Worm (Caenorhabditis elegans) whole organism, young adult: Measurements from ENCODE around the gene T28F12.1.
"Not testable (repeated sequence)": the region's sequence is repeated elsewhere in the genome, so short reads cannot be mapped to it uniquely, and the experiment has no call there.

Experiments
- F49E8.2 ChIP-seq: sonication (generic microtip); optimal IDR thresholded peaks from 3 replicates; lab custom pipeline; 2017; ENCODE audit warnings: missing genetic modification characterization, mild to moderate bottlenecking, missing compliant biosample characterization, antibody characterized with exemption, moderate library complexity; ENCODE audit not compliant: insufficient read depth
- Y79H2A.3 ChIP-seq: fragments of 200-800 bp; sonication (Bioruptor generic); conservative IDR thresholded peaks from 2 replicates; pipeline ENCODE4 v1.3.6; 2022; ENCODE audit warnings: missing genetic modification reagents, missing genetic modification characterization, missing compliant biosample characterization
- lin-26 ChIP-seq: fragments of 200-800 bp; sonication (Bioruptor generic); IDR thresholded peaks from 2 replicates; pipeline ENCODE4 v1.3.6; 2022; ENCODE audit warnings: missing genetic modification reagents, missing genetic modification characterization, missing compliant biosample characterization
- nfya-1 ChIP-seq: sonication (generic microtip); optimal IDR thresholded peaks from 2 replicates; lab custom pipeline; 2017; ENCODE audit warnings: antibody characterized with exemption, missing compliant biosample characterization, missing genetic modification characterization, borderline replicate concordance; ENCODE audit not compliant: insufficient read depth

DNA sequence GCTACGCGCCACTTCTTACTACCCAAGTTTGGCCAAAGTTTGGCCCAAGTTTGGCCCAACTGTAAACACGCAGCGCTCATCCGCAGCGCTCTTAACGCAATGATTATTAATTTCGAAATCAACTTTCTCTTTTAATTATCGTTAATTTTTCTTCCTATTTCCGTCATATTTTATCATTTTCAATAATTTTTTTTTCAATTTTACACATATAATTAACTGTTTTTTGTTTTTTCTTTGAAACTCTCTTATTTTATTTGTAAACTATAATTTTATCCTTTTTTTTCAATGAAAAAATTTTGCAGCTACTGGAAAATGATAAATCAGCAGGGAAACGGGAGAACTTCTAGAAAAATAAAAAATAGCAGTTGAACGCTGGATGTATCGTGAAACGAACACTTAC lies 47.6 kb downstream of the T28F12.1 start, which contains the start of gene Y61A9LA.4:
- TF ChIP-seq Y79H2A.3 (GFP tag; lab: Robert Waterston, UW); nfya-1; F49E8.2 (tag; lab: Kevin White, UChicago); lin-26: not testable (repeated sequence)
